Worm (Caenorhabditis elegans): ENCODE data around the gene D1044.1.

The D1044.1 gene

DNA sequence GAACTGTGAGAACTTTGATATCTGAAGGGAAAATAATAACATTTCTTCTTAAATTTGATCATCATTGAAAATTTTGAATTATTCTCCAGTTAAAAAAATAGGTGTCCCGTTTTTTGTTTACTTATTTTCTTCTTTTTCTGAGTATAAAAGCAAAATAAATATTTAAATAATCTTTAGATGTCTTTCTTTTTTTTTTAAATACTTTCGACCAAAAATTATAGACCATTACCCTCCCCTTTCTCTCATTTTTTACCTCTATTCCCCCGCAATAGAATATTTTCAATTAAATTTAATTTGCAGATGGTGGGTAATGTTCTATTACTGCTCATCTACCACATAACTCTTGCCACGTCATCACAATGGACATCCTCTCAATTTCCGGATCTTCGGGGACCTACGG is 29.6 kb downstream of the D1044.1 start, which contains the start of gene molo-1:
molo-1 (plus strand) TSS at position 301 of the 400 bp plus-strand sequence.
- TF ChIP-seq nhr-27 (tag; optimal IDR thresholded peaks at IDR 0.05) (no peak), bed-1 (GFP tag; IDR thresholded peaks at IDR 0.05) (no peak), unc-130 (GFP tag; optimal IDR thresholded peaks at IDR 0.05) (no peak), nhr-120 (GFP tag; IDR thresholded peaks at IDR 0.05) (no peak), ceh-40 (GFP tag; IDR thresholded peaks at IDR 0.05) (no peak), F57C9.4 (tag; optimal IDR thresholded peaks at IDR 0.05) (no peak), T26A5.8 (tag; optimal IDR thresholded peaks at IDR 0.05) (no peak), lsl-1 (GFP tag; optimal IDR thresholded peaks at IDR 0.05) (no peak)

DNA sequence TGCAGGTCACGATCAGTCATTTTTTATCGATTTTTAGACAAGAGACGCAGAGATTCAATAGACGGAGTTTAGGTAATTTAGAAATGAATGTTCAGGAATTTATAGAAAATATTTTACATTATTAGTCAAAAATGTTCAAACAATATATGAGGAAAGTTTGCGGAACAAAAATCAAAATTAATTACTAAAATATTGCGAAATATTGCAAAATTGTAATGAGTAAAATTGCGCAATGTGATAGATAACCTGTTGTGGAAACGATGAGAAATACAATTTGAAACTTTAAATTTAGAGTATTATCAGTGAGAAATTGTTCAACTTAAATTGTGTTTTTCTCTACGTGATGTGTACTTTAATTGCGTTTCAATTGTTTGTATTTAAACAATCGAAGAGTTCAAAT is 37.0 kb downstream of the D1044.1 start, which contains the start of gene F56D2.5:
F56D2.5 (minus strand) TSS at position 371 of the 400 bp plus-strand sequence.
- TF ChIP-seq attf-3 (GFP tag; conservative IDR thresholded peaks at IDR 0.05) (no peak), tbx-9 (tag; optimal IDR thresholded peaks at IDR 0.05; ENCODE audit: borderline replicate concordance) (no peak), cebp-1 (GFP tag; IDR thresholded peaks at IDR 0.05) (peak; percentile 93), cebp-1 (tag; optimal IDR thresholded peaks at IDR 0.05) (peak; percentile 97), F49E8.2 (tag; optimal IDR thresholded peaks at IDR 0.05; ENCODE audit: insufficient read depth) (no peak), sea-2 (GFP tag; IDR thresholded peaks at IDR 0.05) (no peak)

DNA sequence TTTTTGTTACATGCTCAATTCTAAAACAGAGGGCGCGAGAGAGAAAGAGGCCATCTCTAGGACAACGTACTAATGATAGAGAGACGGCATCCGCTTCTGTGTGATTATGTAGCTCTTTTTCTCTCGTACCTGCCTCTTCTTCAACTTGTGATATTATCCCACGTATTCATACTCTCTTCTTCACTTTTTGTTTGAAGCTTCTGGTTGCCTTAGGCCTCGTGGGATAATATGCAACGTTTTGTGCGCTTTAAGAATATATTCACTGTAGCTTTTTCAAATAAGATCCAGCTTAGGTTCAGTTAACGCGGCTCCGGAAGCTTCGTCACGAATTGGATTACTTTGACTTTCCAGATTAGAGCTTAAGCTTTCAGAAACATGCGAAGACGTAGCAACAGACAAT is 38.7 kb downstream of the D1044.1 start, which contains the start of the genes F56D2.8 and uev-2:
F56D2.8 (minus strand) TSS at position 101 of the 400 bp plus-strand sequence.
uev-2 (plus strand) TSS at position 360 of the 400 bp plus-strand sequence.
- TF ChIP-seq ceh-58 (GFP tag; IDR thresholded peaks at IDR 0.05) (no peak), snpc-1.3 (tag; optimal IDR thresholded peaks at IDR 0.05; ENCODE audit: insufficient read depth) (no peak), chd-7 (tag; optimal IDR thresholded peaks at IDR 0.05) (no peak), egl-44 (GFP tag; IDR thresholded peaks at IDR 0.05) (no peak), lsl-1 (GFP tag; optimal IDR thresholded peaks at IDR 0.05) (no peak), ets-4 (GFP tag; optimal IDR thresholded peaks at IDR 0.05) (no peak)

DNA sequence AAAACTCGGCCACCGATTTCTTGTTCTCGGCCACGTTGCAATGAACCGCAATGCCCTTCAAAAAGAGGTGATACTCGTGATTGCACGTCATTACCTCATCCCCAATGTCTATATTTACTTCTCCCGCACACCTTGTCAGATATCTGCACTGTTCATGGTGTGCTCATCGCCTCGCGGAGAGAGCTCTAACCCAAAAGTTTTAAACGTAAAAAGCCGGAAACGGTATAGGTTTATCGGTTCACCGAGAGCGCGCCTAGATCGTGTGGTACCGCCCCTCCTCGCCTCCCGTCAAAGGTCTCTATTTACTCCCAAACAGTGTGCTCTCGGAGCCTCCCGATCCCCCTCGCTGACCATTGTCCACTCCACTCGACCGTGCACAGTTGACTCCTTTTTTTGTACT is 40.6 kb downstream of the D1044.1 start, which contains the start of gene F56D2.3:
F56D2.3 (plus strand) TSS at position 301 of the 400 bp plus-strand sequence.
- TF ChIP-seq T07F8.4 (tag; optimal IDR thresholded peaks at IDR 0.05): no peak
- TF ChIP-seq ceh-58 (GFP tag; IDR thresholded peaks at IDR 0.05): 0 out of 2 replicates have a peak, but pooled peaks have one; percentile 9
- no peak for TF ChIP-seq efl-1 (GFP tag; optimal IDR thresholded peaks at IDR 0.05)
- TF ChIP-seq zfh-2 (GFP tag; conservative IDR thresholded peaks at IDR 0.05): peak; percentile 35; the same call in 1 of the 2 replicates

DNA sequence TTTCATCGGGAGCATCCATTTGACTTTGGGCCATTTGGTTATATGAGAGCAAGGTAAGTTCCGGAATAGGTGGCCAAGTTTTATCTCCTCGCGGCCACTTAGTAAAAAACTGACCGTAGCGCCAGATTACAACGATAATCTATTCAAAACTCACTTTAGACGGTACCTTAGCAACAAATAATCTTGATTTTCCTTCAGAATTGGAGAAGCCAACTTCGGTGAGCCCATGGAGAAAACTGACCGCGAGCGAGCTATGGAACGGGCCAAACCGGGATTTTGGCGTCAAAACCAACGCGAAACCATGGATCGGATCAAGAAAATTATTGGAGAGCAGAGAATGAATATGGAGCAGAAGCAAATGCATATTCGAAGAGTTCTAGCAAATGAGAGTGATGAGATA is 41.6 kb downstream of the D1044.1 start:
- TF ChIP-seq F37B4.10 (GFP tag; IDR thresholded peaks at IDR 0.05) (0 out of 2 replicates have a peak, but pooled peaks have one; percentile 67), Y79H2A.3 (GFP tag; conservative IDR thresholded peaks at IDR 0.05) (no peak)

DNA sequence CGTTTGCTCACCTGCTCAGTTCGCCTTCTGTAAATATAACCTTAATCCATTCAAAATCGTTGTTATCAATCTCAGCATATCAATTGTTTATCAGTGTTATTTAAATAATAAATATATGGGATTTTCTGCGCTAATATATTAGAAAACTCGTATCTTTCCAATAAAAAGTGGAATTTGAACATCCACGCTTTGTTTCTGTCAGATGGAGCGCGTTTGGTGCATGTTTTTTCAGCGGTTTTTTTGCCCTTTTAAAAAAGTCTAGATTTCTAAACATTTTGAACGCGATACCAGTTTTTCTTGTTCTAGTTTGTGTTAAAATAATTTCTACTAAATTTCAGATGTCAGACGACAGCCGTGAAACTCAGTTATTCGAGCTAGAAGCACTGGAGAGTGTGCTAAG is 42.8 kb downstream of the D1044.1 start, which contains the start of gene F56D2.2:
F56D2.2 (plus strand) TSS at position 339 of the 400 bp plus-strand sequence.
- TF ChIP-seq lin-35 (GFP tag; optimal IDR thresholded peaks at IDR 0.05) (peak in 1 of 3 experiments; percentile 9), lir-1 (GFP tag; conservative IDR thresholded peaks at IDR 0.05) (no peak), nfya-1 (tag; optimal IDR thresholded peaks at IDR 0.05; ENCODE audit: borderline replicate concordance, insufficient read depth) (no peak), B0019.2 (GFP tag; conservative IDR thresholded peaks at IDR 0.05) (no peak), efl-1 (GFP tag; optimal IDR thresholded peaks at IDR 0.05) (peak; percentile 45)

Measured in whole organism, young adult.